Fruit fly (Drosophila melanogaster): ENCODE results near the gene REG.
A peak's percentile ranks its signal among the peaks of the same experiment; 100 is the strongest.

The REG gene

dm6 chrX:13238294-13238917, 26.3 kb downstream of the REG start:
- TF ChIP-seq noc (tag; optimal IDR thresholded peaks at IDR 0.05): no peak

- TF ChIP-seq noc (tag; optimal IDR thresholded peaks at IDR 0.05): no peak
Measured at dm6 chrX:13240812-13241211, 28.7 kb downstream of the REG start.

- no peak for TF ChIP-seq noc (tag; optimal IDR thresholded peaks at IDR 0.05)
Measured at dm6 chrX:13243726-13244323, 31.7 kb downstream of the REG start.

- no peak for TF ChIP-seq noc (tag; optimal IDR thresholded peaks at IDR 0.05)
Measured at dm6 chrX:13244462-13244861, 32.3 kb downstream of the REG start.

- no peak for TF ChIP-seq noc (tag; optimal IDR thresholded peaks at IDR 0.05)
Measured at dm6 chrX:13245767-13246166, 33.6 kb downstream of the REG start.

dm6 chrX:13247789-13248188, 35.7 kb downstream of the REG start:
- no peak for TF ChIP-seq noc (tag; optimal IDR thresholded peaks at IDR 0.05)

dm6 chrX:13248515-13248914, 36.4 kb downstream of the REG start:
- TF ChIP-seq noc (tag; optimal IDR thresholded peaks at IDR 0.05): no peak

- no peak for TF ChIP-seq noc (tag; optimal IDR thresholded peaks at IDR 0.05)
Measured at dm6 chrX:13249732-13250395, 37.7 kb downstream of the REG start.

- peak; percentile 86 for TF ChIP-seq noc (tag; optimal IDR thresholded peaks at IDR 0.05)
Measured at dm6 chrX:13251310-13251709, 39.2 kb downstream of the REG start.

- peak; percentile 1 for TF ChIP-seq noc (tag; optimal IDR thresholded peaks at IDR 0.05)
Measured at dm6 chrX:13253062-13253724, 41.1 kb downstream of the REG start.

- TF ChIP-seq noc (tag; optimal IDR thresholded peaks at IDR 0.05): no peak
Measured at dm6 chrX:13254442-13254841, 42.3 kb downstream of the REG start.

- no peak for TF ChIP-seq noc (tag; optimal IDR thresholded peaks at IDR 0.05)
Measured at dm6 chrX:13256967-13257366, 44.8 kb downstream of the REG start.

- TF ChIP-seq noc (tag; optimal IDR thresholded peaks at IDR 0.05): no peak
Measured at dm6 chrX:13258048-13258756, 46.1 kb downstream of the REG start, which contains the start of the genes mew and CG15742. Gene mew, minus strand, starts transcription at chrX:13258490. Gene CG15742, minus strand, starts transcription at chrX:13258495.

dm6 chrX:13258757-13259067, 46.6 kb downstream of the REG start, which contains the start of gene comt:
Gene comt, plus strand, starts transcription at chrX:13259021.
- TF ChIP-seq noc (tag; optimal IDR thresholded peaks at IDR 0.05): no peak
